Worm (Caenorhabditis elegans): ENCODE results near the gene D1025.10.

D1025.10 gene

DNA sequence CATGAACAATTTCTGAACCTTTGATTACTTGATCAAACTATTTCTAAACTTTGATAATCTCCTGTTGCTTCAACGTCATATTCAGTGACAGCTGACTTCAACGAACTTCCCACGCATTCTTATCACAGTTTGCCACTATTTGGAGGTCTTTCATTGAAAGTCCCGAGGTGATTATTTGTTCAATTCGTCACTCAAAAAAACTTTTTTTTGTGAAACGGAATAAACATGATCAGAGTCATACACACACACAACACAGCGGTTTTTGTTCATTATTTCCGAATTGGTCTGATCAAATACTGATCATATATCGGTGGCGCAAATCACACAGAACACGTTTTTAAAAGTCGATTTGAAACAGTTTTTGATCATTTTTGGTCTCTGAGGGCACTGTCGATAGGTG, 39.7 kb downstream of the D1025.10 start:
- no peak for TF ChIP-seq hmg-4 (GFP tag; optimal IDR thresholded peaks at IDR 0.05)
- no peak for TF ChIP-seq sea-1 (GFP tag; conservative IDR thresholded peaks at IDR 0.05)
- TF ChIP-seq hmbx-1 (tag; optimal IDR thresholded peaks at IDR 0.05): no peak
- no peak for TF ChIP-seq ets-7 (tag; optimal IDR thresholded peaks at IDR 0.05)
- no peak for TF ChIP-seq hnd-1 (tag; optimal IDR thresholded peaks at IDR 0.05)

DNA sequence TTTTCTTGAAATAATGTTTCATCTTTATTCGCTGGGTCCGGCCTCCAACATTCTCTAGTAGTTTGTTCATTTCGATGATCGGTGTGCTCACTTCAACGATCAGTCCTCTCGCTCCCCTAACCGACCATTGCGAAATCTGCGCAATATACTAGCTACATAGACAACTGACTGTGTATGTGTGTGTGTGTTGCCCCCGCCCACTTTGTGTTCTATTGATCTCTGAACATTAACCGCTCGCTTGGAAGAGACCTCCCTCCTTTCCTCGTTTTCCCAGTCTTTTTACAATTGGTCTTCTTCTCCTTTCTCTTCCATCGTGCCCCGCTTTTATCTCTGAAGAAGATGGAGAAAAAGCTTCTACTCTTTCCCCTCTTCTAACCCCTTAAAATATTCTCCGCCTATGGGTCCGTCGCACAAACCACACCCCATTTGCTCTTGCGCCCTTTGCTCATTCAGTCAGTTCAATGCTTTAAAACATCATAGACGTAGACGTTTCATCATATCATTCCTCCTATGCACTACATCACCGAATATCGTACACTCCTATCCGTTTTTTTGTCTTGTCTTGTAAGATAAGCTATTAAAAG, 40.8 kb downstream of the D1025.10 start:
- no peak for TF ChIP-seq F13C5.2 (tag; optimal IDR thresholded peaks at IDR 0.05)
- TF ChIP-seq ets-7 (tag; optimal IDR thresholded peaks at IDR 0.05): no peak
- TF ChIP-seq hnd-1 (tag; optimal IDR thresholded peaks at IDR 0.05): no peak
- no peak for TF ChIP-seq ceh-13 (GFP tag; optimal IDR thresholded peaks at IDR 0.05)
- TF ChIP-seq tbx-11 (GFP tag; IDR thresholded peaks at IDR 0.05): no peak
- no peak for TF ChIP-seq scrt-1 (GFP tag; IDR thresholded peaks at IDR 0.05)
- TF ChIP-seq ceh-36 (tag; optimal IDR thresholded peaks at IDR 0.05): no peak
- no peak for TF ChIP-seq hmbx-1 (tag; optimal IDR thresholded peaks at IDR 0.05)
- TF ChIP-seq tra-4 (tag; optimal IDR thresholded peaks at IDR 0.05): no peak
- TF ChIP-seq flt-1 (GFP tag; IDR thresholded peaks at IDR 0.05): no peak
- no peak for TF ChIP-seq sea-1 (GFP tag; conservative IDR thresholded peaks at IDR 0.05)
- TF ChIP-seq pes-1 (GFP tag; IDR thresholded peaks at IDR 0.05): no peak
- no peak for TF ChIP-seq aly-1 (tag; optimal IDR thresholded peaks at IDR 0.05)
- TF ChIP-seq B0310.2 (tag; optimal IDR thresholded peaks at IDR 0.05): no peak

DNA sequence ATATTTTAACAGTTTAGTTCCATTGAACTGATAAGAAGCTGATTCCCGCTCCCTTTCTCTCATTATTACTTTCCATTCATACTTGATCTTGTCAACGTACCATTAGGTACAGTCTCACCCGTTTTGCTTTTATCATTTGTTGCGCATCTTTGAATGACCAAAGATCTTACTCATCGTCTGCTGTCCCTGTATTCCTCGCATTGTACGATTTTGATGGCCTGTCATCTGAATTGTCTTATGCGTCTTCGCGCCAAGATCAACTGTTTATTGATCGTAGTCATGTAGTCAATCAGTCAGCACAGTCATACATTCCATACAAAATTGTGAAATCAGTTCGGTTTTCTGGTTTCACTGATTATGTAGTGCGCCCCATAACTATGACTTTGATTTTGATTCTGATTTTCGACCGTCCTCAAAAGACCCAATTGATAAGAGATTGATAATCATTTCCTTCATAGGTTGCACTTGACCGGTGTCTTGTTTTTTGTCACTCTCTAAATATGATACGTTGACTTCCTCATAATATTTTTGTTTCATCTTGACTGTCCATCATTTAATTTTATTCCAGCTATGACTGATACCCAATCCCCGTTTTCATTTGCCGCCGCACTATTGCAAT, 41.4 kb downstream of the D1025.10 start, which contains the start of gene nhr-3:
nhr-3 (plus strand) TSS at position 569 of the 619 bp plus-strand sequence.
- TF ChIP-seq flt-1 (GFP tag; IDR thresholded peaks at IDR 0.05): no peak
- TF ChIP-seq ama-1 (optimal IDR thresholded peaks at IDR 0.05): no peak
- TF ChIP-seq F13C5.2 (tag; optimal IDR thresholded peaks at IDR 0.05): no peak
- TF ChIP-seq scrt-1 (GFP tag; IDR thresholded peaks at IDR 0.05): no peak
- TF ChIP-seq pes-1 (GFP tag; IDR thresholded peaks at IDR 0.05): no peak
- no peak for TF ChIP-seq ceh-13 (GFP tag; optimal IDR thresholded peaks at IDR 0.05)

DNA sequence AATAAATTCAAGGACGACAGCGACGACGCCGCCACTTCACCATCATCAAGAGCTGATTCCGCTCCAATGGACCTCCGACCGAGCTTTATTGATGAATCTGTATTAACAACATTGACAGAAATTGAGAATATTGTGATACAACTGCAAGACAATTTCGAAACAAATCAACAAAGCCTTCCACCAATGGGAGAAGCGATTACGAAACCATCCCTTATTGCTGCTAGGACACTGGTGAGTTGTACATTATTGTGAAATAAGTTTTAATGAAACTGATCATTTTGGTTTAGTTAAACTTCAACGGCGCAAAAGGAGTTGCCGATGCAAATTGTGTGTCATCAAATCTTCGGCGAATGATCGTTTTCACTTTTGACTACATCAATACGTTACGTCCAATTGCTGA, 42.4 kb downstream of the D1025.10 start:
- TF ChIP-seq ets-7 (tag; optimal IDR thresholded peaks at IDR 0.05) (no peak), tbx-37 (GFP tag; conservative IDR thresholded peaks at IDR 0.05) (no peak), hmbx-1 (tag; optimal IDR thresholded peaks at IDR 0.05) (no peak), tbx-11 (GFP tag; IDR thresholded peaks at IDR 0.05) (no peak), F13C5.2 (tag; optimal IDR thresholded peaks at IDR 0.05) (no peak), B0310.2 (tag; optimal IDR thresholded peaks at IDR 0.05) (no peak), ama-1 (optimal IDR thresholded peaks at IDR 0.05) (no peak), pes-1 (GFP tag; IDR thresholded peaks at IDR 0.05) (no peak), flt-1 (GFP tag; IDR thresholded peaks at IDR 0.05) (no peak), hmg-4 (GFP tag; optimal IDR thresholded peaks at IDR 0.05) (no peak), ceh-13 (GFP tag; optimal IDR thresholded peaks at IDR 0.05) (no peak), aly-1 (tag; optimal IDR thresholded peaks at IDR 0.05) (no peak), ceh-36 (tag; optimal IDR thresholded peaks at IDR 0.05) (no peak), sea-1 (GFP tag; conservative IDR thresholded peaks at IDR 0.05) (no peak), tra-4 (tag; optimal IDR thresholded peaks at IDR 0.05) (no peak)

DNA sequence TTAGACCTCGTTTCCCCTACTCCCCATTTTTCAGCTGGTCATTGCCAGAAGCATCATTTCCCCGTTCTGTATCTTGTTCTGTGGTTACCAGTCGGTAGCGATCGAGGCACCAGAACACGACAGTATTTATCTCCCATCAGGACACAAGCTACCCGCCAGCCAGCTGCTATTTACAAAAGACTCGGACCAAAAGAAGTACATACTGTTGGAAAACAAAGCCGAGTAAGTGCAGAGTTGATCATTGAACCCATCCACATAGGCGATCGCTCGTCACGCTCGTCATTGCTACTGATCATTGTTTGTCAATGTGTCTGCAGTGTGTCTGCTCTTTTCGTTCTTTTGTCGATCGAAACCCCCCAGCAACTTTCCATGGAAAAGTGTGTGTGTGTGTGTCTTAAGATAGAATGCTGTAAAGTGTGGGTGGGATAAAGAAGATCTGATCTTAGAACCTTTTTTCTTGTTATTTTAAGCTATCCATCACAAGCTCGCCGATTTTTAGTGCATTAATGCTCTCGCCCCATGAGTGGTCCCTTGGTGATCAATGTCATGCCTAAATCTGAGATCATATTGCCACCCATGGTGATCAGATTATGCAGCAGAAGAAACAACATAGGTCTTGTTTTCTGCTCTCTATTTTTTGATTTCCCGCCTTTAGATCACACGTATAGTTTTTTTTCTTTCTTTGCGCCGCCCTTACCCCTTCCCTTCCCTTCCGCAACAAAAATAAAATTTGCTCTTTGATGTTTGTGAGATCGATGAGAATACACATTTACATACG, 43.0 kb downstream of the D1025.10 start:
- TF ChIP-seq tbx-37 (GFP tag; conservative IDR thresholded peaks at IDR 0.05) (no peak), aly-1 (tag; optimal IDR thresholded peaks at IDR 0.05) (no peak), sea-1 (GFP tag; conservative IDR thresholded peaks at IDR 0.05) (no peak), hnd-1 (tag; optimal IDR thresholded peaks at IDR 0.05) (no peak), ceh-13 (GFP tag; optimal IDR thresholded peaks at IDR 0.05) (no peak), scrt-1 (GFP tag; IDR thresholded peaks at IDR 0.05) (no peak), flt-1 (GFP tag; IDR thresholded peaks at IDR 0.05) (no peak), ama-1 (optimal IDR thresholded peaks at IDR 0.05) (no peak), B0310.2 (tag; optimal IDR thresholded peaks at IDR 0.05) (no peak), ets-7 (tag; optimal IDR thresholded peaks at IDR 0.05) (no peak), pes-1 (GFP tag; IDR thresholded peaks at IDR 0.05) (no peak), tbx-11 (GFP tag; IDR thresholded peaks at IDR 0.05) (no peak), hmbx-1 (tag; optimal IDR thresholded peaks at IDR 0.05) (no peak), tra-4 (tag; optimal IDR thresholded peaks at IDR 0.05) (no peak), ceh-36 (tag; optimal IDR thresholded peaks at IDR 0.05) (no peak), hmg-4 (GFP tag; optimal IDR thresholded peaks at IDR 0.05) (no peak), F13C5.2 (tag; optimal IDR thresholded peaks at IDR 0.05) (no peak)

DNA sequence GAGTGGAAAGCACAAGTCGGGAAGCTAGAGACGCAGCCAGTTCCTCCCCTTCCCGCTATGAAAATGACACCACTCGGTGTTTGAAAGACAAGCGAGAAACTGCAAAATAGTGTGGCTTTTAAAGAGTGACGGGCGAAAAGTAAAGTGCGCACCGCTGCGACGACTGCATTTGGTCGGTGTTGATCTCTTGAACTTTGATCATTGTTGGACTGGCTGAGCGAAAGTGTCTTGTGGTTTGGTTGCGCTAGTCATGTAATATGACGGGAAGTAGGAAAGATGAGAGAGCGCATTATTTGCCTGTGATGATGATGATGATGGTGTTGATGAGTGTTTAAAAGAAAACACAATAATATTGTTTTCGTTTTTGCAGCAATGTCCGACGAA, 43.6 kb downstream of the D1025.10 start:
- no peak for TF ChIP-seq B0310.2 (tag; optimal IDR thresholded peaks at IDR 0.05)
- TF ChIP-seq scrt-1 (GFP tag; IDR thresholded peaks at IDR 0.05): no peak
- no peak for TF ChIP-seq ceh-36 (tag; optimal IDR thresholded peaks at IDR 0.05)
- TF ChIP-seq hmg-4 (GFP tag; optimal IDR thresholded peaks at IDR 0.05): no peak
- no peak for TF ChIP-seq tbx-37 (GFP tag; conservative IDR thresholded peaks at IDR 0.05)
- TF ChIP-seq F13C5.2 (tag; optimal IDR thresholded peaks at IDR 0.05): peak; percentile 34

DNA sequence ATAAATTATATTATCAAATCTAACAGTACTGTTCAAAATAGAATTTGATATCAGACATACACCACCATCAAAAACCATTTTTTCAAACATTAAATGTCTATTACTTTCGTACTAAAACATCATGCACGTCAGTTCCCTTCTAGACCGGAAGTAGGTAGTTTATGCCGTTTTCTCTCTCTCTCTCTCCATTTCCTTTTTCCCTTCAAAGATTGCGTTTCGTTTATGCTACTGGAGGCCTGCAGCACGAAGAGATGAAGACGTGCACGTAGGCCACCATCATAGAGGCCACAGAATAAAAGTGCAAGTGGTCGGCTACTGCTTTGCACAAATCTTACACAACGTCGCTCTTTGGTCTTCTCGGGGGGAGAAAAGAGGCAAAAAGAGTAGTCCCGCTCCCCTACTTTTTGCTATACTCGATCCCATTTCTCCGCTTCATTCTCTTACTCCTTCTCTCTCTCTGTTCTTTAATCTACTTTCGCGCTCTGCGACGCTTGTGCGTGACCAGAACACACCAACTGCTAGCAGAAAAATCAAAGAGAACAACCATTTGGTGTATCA, 44.8 kb downstream of the D1025.10 start:
- no peak for TF ChIP-seq ets-7 (tag; optimal IDR thresholded peaks at IDR 0.05)
- TF ChIP-seq F13C5.2 (tag; optimal IDR thresholded peaks at IDR 0.05): peak; percentile 12
